Fruit fly (Drosophila melanogaster): ENCODE measurements around the gene CG33306.

DNA sequence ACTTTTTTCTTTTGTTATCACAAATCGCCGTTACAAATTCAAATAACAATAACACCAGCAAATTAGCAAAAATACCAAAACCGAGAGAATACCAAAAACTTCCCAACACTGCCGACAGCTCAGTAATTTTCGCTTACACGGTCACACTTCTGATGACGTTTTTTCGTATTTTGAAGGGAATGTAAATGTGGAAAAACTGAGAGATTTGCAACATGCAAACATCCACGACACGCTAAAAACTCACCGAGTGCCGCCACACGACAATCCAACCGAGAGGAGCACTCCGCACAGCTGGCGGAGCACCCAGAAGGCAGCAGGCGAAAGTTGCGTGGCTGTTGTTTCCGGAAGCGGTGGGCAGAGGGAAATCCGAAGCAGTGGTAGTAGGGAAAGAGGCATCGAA, 50.1 kb downstream of the CG33306 start, which contains the start of gene Sec71:
- TF ChIP-seq OdsH (GFP tag; optimal IDR thresholded peaks at IDR 0.05) (no peak), fru (GFP tag; optimal IDR thresholded peaks at IDR 0.05) (no peak), Abd-B (GFP tag; optimal IDR thresholded peaks at IDR 0.05) (no peak), sv (GFP tag; optimal IDR thresholded peaks at IDR 0.05) (no peak), psq (GFP tag; optimal IDR thresholded peaks at IDR 0.05) (no peak), Dfd (GFP tag; optimal IDR thresholded peaks at IDR 0.05) (no peak), br (GFP tag; optimal IDR thresholded peaks at IDR 0.05) (no peak), Mio (GFP tag; optimal IDR thresholded peaks at IDR 0.05) (no peak), tai (GFP tag; optimal IDR thresholded peaks at IDR 0.05) (no peak), HLH106 (tag; optimal IDR thresholded peaks at IDR 0.05) (no peak), Myc (optimal IDR thresholded peaks at IDR 0.05) (no peak)

Measured in whole organism, wandering third instar larva.